Worm (Caenorhabditis elegans): ENCODE results near the gene mdt-8.

The mdt-8 gene

ce11 chrII:11537606-11538016 lies 4.0 kb upstream of the mdt-8 start:
- no peak for TF ChIP-seq unc-62 (GFP tag; optimal IDR thresholded peaks at IDR 0.05)
- TF ChIP-seq sma-9 (GFP tag; optimal IDR thresholded peaks at IDR 0.05): no peak
- no peak for TF ChIP-seq sma-9 (tag; optimal IDR thresholded peaks at IDR 0.05)
- TF ChIP-seq C34F6.9 (tag; optimal IDR thresholded peaks at IDR 0.05): no peak
- no peak for TF ChIP-seq crh-2 (tag; optimal IDR thresholded peaks at IDR 0.05)
- TF ChIP-seq nhr-21 (tag; optimal IDR thresholded peaks at IDR 0.05): no peak
- no peak for TF ChIP-seq egl-27 (tag; optimal IDR thresholded peaks at IDR 0.05)
- TF ChIP-seq lin-39 (tag; optimal IDR thresholded peaks at IDR 0.05): no peak
- no peak for TF ChIP-seq nhr-10 (tag; optimal IDR thresholded peaks at IDR 0.05)
- no peak for TF ChIP-seq elt-3 (tag; optimal IDR thresholded peaks at IDR 0.05)
- no peak for TF ChIP-seq unc-55 (GFP tag; optimal IDR thresholded peaks at IDR 0.05)
- TF ChIP-seq nhr-11 (tag; optimal IDR thresholded peaks at IDR 0.05): no peak
- TF ChIP-seq nhr-129 (tag; optimal IDR thresholded peaks at IDR 0.05): no peak
- TF ChIP-seq mbf-1 (tag; optimal IDR thresholded peaks at IDR 0.05): no peak
- no peak for TF ChIP-seq nhr-23 (tag; optimal IDR thresholded peaks at IDR 0.05)
- no peak for TF ChIP-seq ZK546.5 (tag; optimal IDR thresholded peaks at IDR 0.05)
- no peak for TF ChIP-seq alr-1 (tag; optimal IDR thresholded peaks at IDR 0.05)
- no peak for TF ChIP-seq unc-39 (tag; optimal IDR thresholded peaks at IDR 0.05)
- no peak for TF ChIP-seq zag-1 (tag; optimal IDR thresholded peaks at IDR 0.05)

DNA sequence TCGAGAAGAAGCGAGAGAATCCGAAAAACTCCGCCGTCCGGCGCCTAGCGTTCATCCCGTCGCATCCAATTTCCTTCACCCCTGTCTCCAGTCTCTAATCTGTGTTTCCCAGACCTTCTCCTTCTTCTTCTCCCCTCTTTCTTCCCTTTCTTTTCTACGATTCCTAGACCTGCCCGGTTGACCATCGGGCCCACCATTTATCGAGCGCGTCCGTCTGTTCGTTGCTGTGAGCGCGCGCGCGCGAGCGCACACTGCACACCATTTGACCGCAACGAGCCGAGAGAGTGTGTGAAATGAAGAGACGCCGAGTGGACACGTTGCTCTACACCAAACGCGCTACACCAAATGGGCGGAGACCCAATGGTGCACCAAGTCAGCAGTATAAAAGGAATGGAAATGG lies 3.5 kb upstream of the mdt-8 start:
- TF ChIP-seq zag-1 (tag; optimal IDR thresholded peaks at IDR 0.05): no peak
- no peak for TF ChIP-seq egl-27 (tag; optimal IDR thresholded peaks at IDR 0.05)
- TF ChIP-seq elt-3 (tag; optimal IDR thresholded peaks at IDR 0.05): no peak
- TF ChIP-seq Y55F3AM.14 (GFP tag; optimal IDR thresholded peaks at IDR 0.05): no peak
- TF ChIP-seq F13H6.1 (tag; optimal IDR thresholded peaks at IDR 0.05): no peak
- no peak for TF ChIP-seq nhr-11 (tag; optimal IDR thresholded peaks at IDR 0.05)
- TF ChIP-seq ama-1 (optimal IDR thresholded peaks at IDR 0.05): no peak
- TF ChIP-seq ceh-82 (tag; optimal IDR thresholded peaks at IDR 0.05): no peak
- no peak for TF ChIP-seq crh-2 (tag; optimal IDR thresholded peaks at IDR 0.05)

ce11 chrII:11536505-11536904 lies 2.9 kb upstream of the mdt-8 start:
- TF ChIP-seq lin-11 (tag; optimal IDR thresholded peaks at IDR 0.05) (no peak), F13H6.1 (tag; optimal IDR thresholded peaks at IDR 0.05) (no peak), unc-39 (tag; optimal IDR thresholded peaks at IDR 0.05) (no peak), nhr-21 (tag; optimal IDR thresholded peaks at IDR 0.05) (no peak), nhr-25 (tag; optimal IDR thresholded peaks at IDR 0.05) (no peak), ama-1 (optimal IDR thresholded peaks at IDR 0.05) (no peak), dmd-4 (tag; optimal IDR thresholded peaks at IDR 0.05) (no peak), zag-1 (tag; optimal IDR thresholded peaks at IDR 0.05) (no peak), gmeb-1 (tag; optimal IDR thresholded peaks at IDR 0.05) (no peak), ztf-4 (tag; optimal IDR thresholded peaks at IDR 0.05) (no peak), C34F6.9 (tag; optimal IDR thresholded peaks at IDR 0.05) (no peak), nhr-237 (tag; optimal IDR thresholded peaks at IDR 0.05) (no peak), nhr-77 (tag; optimal IDR thresholded peaks at IDR 0.05) (no peak)

DNA sequence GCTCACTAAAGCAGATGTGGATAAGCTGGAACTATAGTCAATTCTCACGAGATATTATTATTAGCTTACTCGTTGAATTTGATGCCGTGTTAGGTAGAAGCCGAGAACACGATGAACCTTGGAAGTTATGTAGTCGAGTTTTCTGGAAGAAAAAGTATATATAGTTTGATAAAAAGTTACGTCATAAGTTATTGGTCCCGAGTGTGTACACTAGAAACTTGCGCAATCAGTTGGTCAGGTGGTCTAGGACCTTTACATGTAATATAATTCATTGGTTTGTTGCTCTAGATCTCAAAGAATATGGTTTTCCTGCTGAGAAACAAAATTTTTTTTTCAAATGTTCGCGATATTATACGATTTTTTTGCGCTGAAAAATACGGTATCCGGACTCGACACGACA lies 2.3 kb upstream of the mdt-8 start:
- no peak for TF ChIP-seq nhr-6 (tag; optimal IDR thresholded peaks at IDR 0.05)
- TF ChIP-seq dmd-4 (tag; optimal IDR thresholded peaks at IDR 0.05): no peak
- TF ChIP-seq skn-1 (tag; optimal IDR thresholded peaks at IDR 0.05): no peak
- TF ChIP-seq mbf-1 (tag; optimal IDR thresholded peaks at IDR 0.05): no peak
- no peak for TF ChIP-seq ztf-11 (tag; optimal IDR thresholded peaks at IDR 0.05)
- no peak for TF ChIP-seq sma-3 (GFP tag; optimal IDR thresholded peaks at IDR 0.05)
- no peak for TF ChIP-seq sem-4 (tag; optimal IDR thresholded peaks at IDR 0.05)
- TF ChIP-seq nhr-129 (tag; optimal IDR thresholded peaks at IDR 0.05): no peak
- TF ChIP-seq Y55F3AM.14 (GFP tag; optimal IDR thresholded peaks at IDR 0.05): no peak
- no peak for TF ChIP-seq nhr-25 (tag; optimal IDR thresholded peaks at IDR 0.05)
- TF ChIP-seq blmp-1 (tag; optimal IDR thresholded peaks at IDR 0.05; ENCODE audit: insufficient read depth): no peak
- no peak for TF ChIP-seq aly-2 (tag; optimal IDR thresholded peaks at IDR 0.05)
- TF ChIP-seq elt-3 (tag; optimal IDR thresholded peaks at IDR 0.05): no peak
- no peak for TF ChIP-seq crh-2 (tag; optimal IDR thresholded peaks at IDR 0.05)
- no peak for TF ChIP-seq nhr-77 (tag; optimal IDR thresholded peaks at IDR 0.05)

DNA sequence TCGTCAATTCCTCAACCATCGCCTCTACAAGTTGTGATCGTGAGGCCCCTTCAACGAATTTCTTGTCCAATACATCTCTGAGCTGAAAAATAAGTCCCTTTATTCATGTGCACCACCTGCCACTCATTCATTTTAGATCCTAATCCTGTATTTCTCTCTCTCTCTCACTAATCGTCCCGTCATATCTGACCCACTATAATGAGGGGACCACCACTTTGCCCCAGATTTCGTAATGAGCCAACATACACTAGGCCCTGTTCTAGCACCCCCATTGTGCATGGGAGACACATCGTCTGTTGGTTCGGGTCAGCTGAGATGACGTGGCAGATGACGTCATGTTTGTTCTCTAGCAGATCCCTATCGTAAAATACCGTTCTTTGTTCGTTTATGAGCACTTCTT lies 1.8 kb upstream of the mdt-8 start:
- TF ChIP-seq nhr-25 (tag; optimal IDR thresholded peaks at IDR 0.05) (no peak), nhr-12 (tag; optimal IDR thresholded peaks at IDR 0.05) (no peak), mbf-1 (tag; optimal IDR thresholded peaks at IDR 0.05) (no peak), lin-11 (tag; optimal IDR thresholded peaks at IDR 0.05) (no peak), crh-2 (tag; optimal IDR thresholded peaks at IDR 0.05) (no peak), gmeb-1 (tag; optimal IDR thresholded peaks at IDR 0.05) (no peak), mdl-1 (tag; optimal IDR thresholded peaks at IDR 0.05) (no peak), elt-1 (tag; optimal IDR thresholded peaks at IDR 0.05) (no peak), Y55F3AM.14 (GFP tag; optimal IDR thresholded peaks at IDR 0.05) (no peak), lin-39 (tag; optimal IDR thresholded peaks at IDR 0.05) (no peak), nhr-11 (tag; optimal IDR thresholded peaks at IDR 0.05) (no peak)

All from whole organism, L2 larva.